Worm (Caenorhabditis elegans): ENCODE measurements around the gene C30A5.10.

Gene C30A5.10

DNA sequence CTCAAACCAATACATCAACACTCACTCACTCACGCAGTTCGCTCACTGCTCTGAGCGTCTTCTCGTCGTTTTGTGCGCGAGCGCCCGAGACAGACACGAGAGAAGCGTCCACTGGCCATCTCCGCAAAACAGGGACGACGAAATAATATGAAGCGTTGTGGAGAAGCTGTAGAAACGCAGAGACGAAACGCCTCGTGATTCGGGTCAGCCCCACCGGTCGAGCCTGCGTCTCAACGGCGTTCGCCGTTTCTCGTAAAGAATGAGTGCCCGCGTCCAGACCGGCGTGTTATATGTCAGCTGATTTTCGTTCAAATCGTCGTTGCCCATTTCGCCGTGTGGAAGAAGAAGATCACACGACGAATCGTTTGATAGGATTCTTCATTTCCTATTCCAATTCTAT is 17.8 kb upstream of the C30A5.10 start, which contains the start of gene fbxl-1 (continued):
- TF ChIP-seq attf-3 (GFP tag; conservative IDR thresholded peaks at IDR 0.05) (peak; percentile 76), chd-7 (tag; optimal IDR thresholded peaks at IDR 0.05) (peak; percentile 79), sptf-2 (GFP tag; optimal IDR thresholded peaks at IDR 0.05) (no peak), ztf-28 (GFP tag; IDR thresholded peaks at IDR 0.05) (no peak), nhr-27 (tag; optimal IDR thresholded peaks at IDR 0.05) (no peak), ceh-40 (GFP tag; IDR thresholded peaks at IDR 0.05) (no peak), F49E8.2 (tag; optimal IDR thresholded peaks at IDR 0.05; ENCODE audit: insufficient read depth) (no peak), lsy-27 (tag; optimal IDR thresholded peaks at IDR 0.05; ENCODE audit: borderline replicate concordance, insufficient read depth) (no peak), lin-54 (GFP tag; optimal IDR thresholded peaks at IDR 0.05) (peak; percentile 55), F52B5.7 (tag; optimal IDR thresholded peaks at IDR 0.05) (no peak), Y53G8AR.9 (GFP tag; conservative IDR thresholded peaks at IDR 0.05) (no peak), ama-1 (optimal IDR thresholded peaks at IDR 0.05) (no peak), ama-1 (GFP tag; optimal IDR thresholded peaks at IDR 0.05) (no peak), Y53F4B.3 (GFP tag; IDR thresholded peaks at IDR 0.05) (no peak), let-607 (tag; optimal IDR thresholded peaks at IDR 0.05) (peak in 1 of 2 experiments; percentile 43), let-526 (GFP tag; IDR thresholded peaks at IDR 0.05) (no peak; the same call in 1 of the 2 replicates), unc-62 (GFP tag; optimal IDR thresholded peaks at IDR 0.05) (no peak), ekl-4 (GFP tag; IDR thresholded peaks at IDR 0.05) (peak; percentile 49; the same call in 1 of the 2 replicates), mel-28 (tag; optimal IDR thresholded peaks at IDR 0.05; ENCODE audit: borderline replicate concordance) (no peak), nfya-2 (GFP tag; IDR thresholded peaks at IDR 0.05) (no peak), Y67H2A.10 (GFP tag; conservative IDR thresholded peaks at IDR 0.05) (peak; percentile 44; the same call in 1 of the 2 replicates), Y79H2A.3 (GFP tag; conservative IDR thresholded peaks at IDR 0.05) (no peak), efl-1 (GFP tag; optimal IDR thresholded peaks at IDR 0.05) (no peak), ceh-79 (tag; optimal IDR thresholded peaks at IDR 0.05) (no peak), pbrm-1 (GFP tag; IDR thresholded peaks at IDR 0.05) (peak; percentile 68; the same call in 1 of the 2 replicates), snpc-1.1 (tag; optimal IDR thresholded peaks at IDR 0.05; ENCODE audit: insufficient read depth) (no peak), madf-10 (tag; optimal IDR thresholded peaks at IDR 0.05) (peak; percentile 90), ceh-100 (GFP tag; IDR thresholded peaks at IDR 0.05) (peak; percentile 42), zim-3 (tag; optimal IDR thresholded peaks at IDR 0.05) (no peak), ccch-3 (GFP tag; optimal IDR thresholded peaks at IDR 0.05) (no peak), hlh-12 (tag; optimal IDR thresholded peaks at IDR 0.05) (no peak), ceh-27 (GFP tag; optimal IDR thresholded peaks at IDR 0.05) (peak; percentile 61), cebp-2 (GFP tag; IDR thresholded peaks at IDR 0.05) (no peak), D2030.7 (GFP tag; IDR thresholded peaks at IDR 0.05) (no peak), lin-40 (tag; optimal IDR thresholded peaks at IDR 0.05) (peak; percentile 63), lir-1 (GFP tag; conservative IDR thresholded peaks at IDR 0.05) (peak; percentile 82), him-1 (tag; optimal IDR thresholded peaks at IDR 0.05) (no peak), nhr-80 (tag; optimal IDR thresholded peaks at IDR 0.05) (peak; percentile 85), tbp1 (GFP tag; optimal IDR thresholded peaks at IDR 0.05) (peak; percentile 53), ets-4 (GFP tag; optimal IDR thresholded peaks at IDR 0.05) (peak; percentile 65), F39B2.1 (GFP tag; IDR thresholded peaks at IDR 0.05) (no peak), nfya-1 (tag; optimal IDR thresholded peaks at IDR 0.05; ENCODE audit: borderline replicate concordance, insufficient read depth) (no peak), rec-8 (tag; optimal IDR thresholded peaks at IDR 0.05) (no peak), lag-1 (GFP tag; IDR thresholded peaks at IDR 0.05) (no peak), zfh-2 (GFP tag; conservative IDR thresholded peaks at IDR 0.05) (peak; percentile 98), unc-130 (GFP tag; optimal IDR thresholded peaks at IDR 0.05) (no peak), attf-6 (GFP tag; IDR thresholded peaks at IDR 0.05) (no peak), F55B11.4 (tag; optimal IDR thresholded peaks at IDR 0.05; ENCODE audit: borderline replicate concordance, insufficient read depth) (no peak)

Data from whole organism, young adult.